Fruit fly (Drosophila melanogaster): ENCODE measurements around the gene CG7420.

DNA sequence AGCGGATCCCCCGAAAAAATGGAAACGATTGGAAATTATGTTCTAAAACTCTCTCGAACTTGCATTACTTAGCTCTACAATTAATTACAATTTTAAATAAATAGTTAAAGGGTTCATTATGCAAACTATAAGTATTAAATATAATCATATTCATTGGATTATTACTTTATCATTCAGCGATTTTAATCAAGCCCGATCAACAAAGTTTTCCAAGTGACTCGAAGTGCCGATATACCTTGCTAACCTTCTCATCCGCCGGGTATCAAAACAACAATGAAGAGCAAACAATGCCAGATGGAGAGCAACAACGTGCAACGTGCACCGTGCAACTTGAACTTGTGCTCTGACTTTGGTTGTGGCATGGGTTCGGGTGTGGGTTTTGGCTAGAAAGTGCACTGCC, 46.4 kb downstream of the CG7420 start:
- TF ChIP-seq ttk (optimal IDR thresholded peaks at IDR 0.05) (no peak), insv (optimal IDR thresholded peaks at IDR 0.05) (no peak), psq (optimal IDR thresholded peaks at IDR 0.05) (no peak), Sin3A (optimal IDR thresholded peaks at IDR 0.05) (no peak), Myc (optimal IDR thresholded peaks at IDR 0.05) (no peak), h (optimal IDR thresholded peaks at IDR 0.05) (no peak)

Data from Kc167 (cell line).